Worm (Caenorhabditis elegans) whole organism, L4/young adult: Measurements from ENCODE around the gene E01G4.6.

Experiments
- W03F9.2 ChIP-seq: fragments of 150-350 bp; optimal IDR thresholded peaks from 2 replicates; lab custom pipeline; 2014; ENCODE audit warnings: missing biosample characterization, missing genetic modification characterization
- dao-5 ChIP-seq: sonication (generic microtip); optimal IDR thresholded peaks from 2 replicates; lab custom pipeline; 2016; ENCODE audit warnings: missing genotype, missing genetic modification characterization, moderate library complexity, missing compliant biosample characterization
- him-1 ChIP-seq: sonication (generic microtip); optimal IDR thresholded peaks from 2 replicates; lab custom pipeline; 2016; ENCODE audit warnings: missing genotype, missing genetic modification reagents, missing genetic modification characterization, missing compliant biosample characterization

DNA sequence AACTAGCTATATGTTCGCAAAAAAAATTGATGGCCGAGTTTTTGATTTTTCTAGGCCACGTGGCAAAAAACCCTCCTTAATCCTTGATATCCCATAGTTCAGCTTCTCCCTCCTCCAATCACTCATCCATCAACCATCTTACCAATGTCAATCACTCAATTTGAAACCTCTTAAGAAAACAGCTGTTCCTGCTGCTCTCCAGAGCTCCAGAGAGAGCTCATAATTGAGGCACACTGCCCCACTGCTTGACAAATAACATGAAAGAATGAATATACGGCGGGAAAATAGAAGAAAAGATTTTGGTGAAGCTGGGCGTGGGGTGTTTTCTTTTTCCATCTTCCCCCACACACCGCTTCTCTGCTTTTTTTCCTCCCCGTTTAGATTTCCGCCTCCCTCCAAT is 18.4 kb downstream of the E01G4.6 start:
- TF ChIP-seq him-1: no peak
- TF ChIP-seq W03F9.2 (tag; lab: Kevin White, UChicago): no peak
- TF ChIP-seq dao-5: no peak
